Fruit fly (Drosophila melanogaster): ENCODE measurements around the gene CG31345.

- TF ChIP-seq CG8478 (optimal IDR thresholded peaks at IDR 0.05) (no peak), CTCF (optimal IDR thresholded peaks at IDR 0.05) (no peak)
Observed at dm6 chr3R:12858079-12858478, 41.2 kb upstream of the CG31345 start.

All from S2 (cell line).